Worm (Caenorhabditis elegans): ENCODE measurements around the gene Y38E10A.3.

ce11 chrII:12549613-12550012, 25.0 kb downstream of the Y38E10A.3 start:
- TF ChIP-seq C38D4.7 (GFP tag; optimal IDR thresholded peaks at IDR 0.05) (no peak), ceh-22 (tag; optimal IDR thresholded peaks at IDR 0.05) (no peak), ceh-9 (tag; optimal IDR thresholded peaks at IDR 0.05) (no peak), pat-9 (tag; optimal IDR thresholded peaks at IDR 0.05) (no peak), K09A11.1 (tag; optimal IDR thresholded peaks at IDR 0.05; ENCODE audit: insufficient read depth) (no peak), pqm-1 (tag; optimal IDR thresholded peaks at IDR 0.05) (no peak), ceh-31 (tag; optimal IDR thresholded peaks at IDR 0.05) (no peak)
